ENCODE assay signal across 3 worm cellular contexts in the genomic region with DNA sequence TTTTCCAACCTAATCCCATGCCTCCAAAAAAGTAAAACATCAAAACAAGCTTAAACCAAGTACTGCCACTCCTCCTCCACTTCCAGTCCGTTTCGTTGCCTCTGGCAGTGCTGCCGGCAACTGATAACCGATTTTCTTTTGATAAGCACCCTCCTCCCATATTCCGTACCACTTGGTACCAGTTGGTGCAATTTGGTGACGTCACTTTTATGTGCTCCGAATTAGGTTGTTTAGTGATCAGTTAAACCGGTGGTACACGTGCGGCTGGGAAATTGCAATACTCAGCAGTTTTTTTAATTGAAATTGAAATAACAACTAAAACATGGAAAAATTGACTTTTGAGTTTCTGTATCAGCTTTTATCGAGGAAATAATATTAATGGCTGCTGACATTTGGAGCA.
TF ChIP-seq lines count a peak whose summit lies in the region.

No protein-coding gene starts in this region.

TF ChIP-seq in whole organism, L2 larva, 48 proteins besides CTCF, POLR2A, EP300 and RAD21 (continued from another document):
- TF ChIP-seq nhr-10 (tag; optimal IDR thresholded peaks at IDR 0.05; lab: Kevin White, UChicago) (no peak), lsy-2 (tag; optimal IDR thresholded peaks at IDR 0.05; lab: Kevin White, UChicago) (no peak), elt-3 (tag; optimal IDR thresholded peaks at IDR 0.05; lab: Kevin White, UChicago) (no peak)
TF ChIP-seq in whole organism, L2 larva: peak in this region for 7.

TF ChIP-seq in whole organism, L3 larva, 47 proteins besides CTCF, POLR2A, EP300 and RAD21 (continued from another document):
- no peak for TF ChIP-seq mdl-1 (tag; optimal IDR thresholded peaks at IDR 0.05; lab: Kevin White, UChicago)
- no peak for TF ChIP-seq unc-62 (GFP tag; optimal IDR thresholded peaks at IDR 0.05; lab: Kevin White, UChicago)
- no peak for TF ChIP-seq jun-1 (tag; optimal IDR thresholded peaks at IDR 0.05; lab: Kevin White, UChicago)
- TF ChIP-seq ceh-9 (tag; optimal IDR thresholded peaks at IDR 0.05; lab: Kevin White, UChicago) = no peak
- TF ChIP-seq ztf-11 (tag; optimal IDR thresholded peaks at IDR 0.05; lab: Kevin White, UChicago) = no peak
- no peak for TF ChIP-seq mml-1 (tag; optimal IDR thresholded peaks at IDR 0.05; lab: Kevin White, UChicago)
- TF ChIP-seq nhr-67 (tag; optimal IDR thresholded peaks at IDR 0.05; lab: Kevin White, UChicago) = no peak
- TF ChIP-seq nhr-237 (tag; optimal IDR thresholded peaks at IDR 0.05; lab: Kevin White, UChicago) = no peak
- no peak for TF ChIP-seq nhr-76 (tag; optimal IDR thresholded peaks at IDR 0.05; lab: Kevin White, UChicago)
- TF ChIP-seq nhr-12 (tag; optimal IDR thresholded peaks at IDR 0.05; lab: Kevin White, UChicago) = no peak
- TF ChIP-seq tbx-2 (tag; optimal IDR thresholded peaks at IDR 0.05; lab: Kevin White, UChicago) = no peak
- no peak for TF ChIP-seq ceh-16 (tag; optimal IDR thresholded peaks at IDR 0.05; lab: Kevin White, UChicago)
- no peak for TF ChIP-seq nhr-77 (tag; optimal IDR thresholded peaks at IDR 0.05; lab: Kevin White, UChicago)
- TF ChIP-seq nfya-1 (tag; optimal IDR thresholded peaks at IDR 0.05; lab: Kevin White, UChicago; ENCODE audit: insufficient read depth) = no peak
- no peak for TF ChIP-seq lin-15B (tag; optimal IDR thresholded peaks at IDR 0.05; lab: Kevin White, UChicago)
- TF ChIP-seq nhr-25 (tag; optimal IDR thresholded peaks at IDR 0.05; lab: Kevin White, UChicago) = no peak
- TF ChIP-seq snpc-4 (tag; optimal IDR thresholded peaks at IDR 0.05; lab: Kevin White, UChicago) = no peak
- no peak for TF ChIP-seq egl-27 (tag; optimal IDR thresholded peaks at IDR 0.05; lab: Kevin White, UChicago)
- no peak for TF ChIP-seq ceh-82 (tag; optimal IDR thresholded peaks at IDR 0.05; lab: Kevin White, UChicago)
- TF ChIP-seq daf-12 (tag; optimal IDR thresholded peaks at IDR 0.05; lab: Kevin White, UChicago) = no peak
- TF ChIP-seq eor-1 (tag; optimal IDR thresholded peaks at IDR 0.05; lab: Kevin White, UChicago) = no peak
- no peak for TF ChIP-seq elt-1 (tag; optimal IDR thresholded peaks at IDR 0.05; lab: Kevin White, UChicago)
- TF ChIP-seq skn-1 (tag; optimal IDR thresholded peaks at IDR 0.05; lab: Kevin White, UChicago) = no peak
- no peak for TF ChIP-seq zag-1 (tag; optimal IDR thresholded peaks at IDR 0.05; lab: Kevin White, UChicago)
- no peak for TF ChIP-seq nhr-11 (tag; optimal IDR thresholded peaks at IDR 0.05; lab: Kevin White, UChicago)
- TF ChIP-seq nhr-28 (tag; optimal IDR thresholded peaks at IDR 0.05; lab: Kevin White, UChicago) = no peak
- peak; percentile 24 for TF ChIP-seq fos-1 (tag; optimal IDR thresholded peaks at IDR 0.05; lab: Kevin White, UChicago)
- TF ChIP-seq ZK546.5 (tag; optimal IDR thresholded peaks at IDR 0.05; lab: Kevin White, UChicago) = no peak
- no peak for TF ChIP-seq hmg-11 (tag; optimal IDR thresholded peaks at IDR 0.05; lab: Kevin White, UChicago)
- no peak for TF ChIP-seq ama-1 (optimal IDR thresholded peaks at IDR 0.05; lab: Kevin White, UChicago)

TF ChIP-seq in whole organism, L4 larva, 104 proteins besides CTCF, POLR2A, EP300 and RAD21 (continued from another document):
- TF ChIP-seq tag-97 (GFP tag; IDR thresholded peaks at IDR 0.05; lab: Robert Waterston, UW) (no peak), dve-1 (tag; optimal IDR thresholded peaks at IDR 0.05; lab: Kevin White, UChicago; ENCODE audit: insufficient read depth) (peak; percentile 95), rbr-2 (tag; optimal IDR thresholded peaks at IDR 0.05; lab: Kevin White, UChicago) (no peak), nhr-102 (tag; optimal IDR thresholded peaks at IDR 0.05; lab: Kevin White, UChicago) (peak; percentile 90), zag-1 (tag; optimal IDR thresholded peaks at IDR 0.05; lab: Kevin White, UChicago) (no peak), madf-9 (GFP tag; conservative IDR thresholded peaks at IDR 0.05; lab: Robert Waterston, UW) (no peak), lin-38 (GFP tag; IDR thresholded peaks at IDR 0.05; lab: Robert Waterston, UW) (no peak), ceh-20 (GFP tag; IDR thresholded peaks at IDR 0.05; lab: Robert Waterston, UW) (no peak), sdz-12 (GFP tag; optimal IDR thresholded peaks at IDR 0.05; lab: Kevin White, UChicago) (no peak), ctbp-1 (GFP tag; IDR thresholded peaks at IDR 0.05; lab: Robert Waterston, UW) (no peak), lin-1 (GFP tag; IDR thresholded peaks at IDR 0.05; lab: Robert Waterston, UW) (peak; percentile 51; the same call in 1 of the 2 replicates), lsy-2 (tag; optimal IDR thresholded peaks at IDR 0.05; lab: Kevin White, UChicago) (peak in 1 of 2 experiments; percentile 37), F44E2.7 (GFP tag; IDR thresholded peaks at IDR 0.05; lab: Robert Waterston, UW) (no peak), aha-1 (tag; lab: Kevin White, UChicago) (no peak), daf-12 (tag; optimal IDR thresholded peaks at IDR 0.05; lab: Kevin White, UChicago) (no peak), hif-1 (tag; optimal IDR thresholded peaks at IDR 0.05; lab: Kevin White, UChicago) (no peak), gei-8 (GFP tag; optimal IDR thresholded peaks at IDR 0.05; lab: Kevin White, UChicago) (no peak), nhr-25 (tag; optimal IDR thresholded peaks at IDR 0.05; lab: Kevin White, UChicago; ENCODE audit: borderline replicate concordance, insufficient read depth) (no peak), ces-1 (GFP tag; optimal IDR thresholded peaks at IDR 0.05; lab: Kevin White, UChicago) (no peak), lin-13 (GFP tag; optimal IDR thresholded peaks at IDR 0.05; lab: Kevin White, UChicago) (no peak), nhr-237 (tag; optimal IDR thresholded peaks at IDR 0.05; lab: Kevin White, UChicago) (no peak), mxl-3 (GFP tag; optimal IDR thresholded peaks at IDR 0.05; lab: Kevin White, UChicago) (peak; percentile 74), ztf-11 (tag; optimal IDR thresholded peaks at IDR 0.05; lab: Kevin White, UChicago) (no peak), ceh-82 (tag; optimal IDR thresholded peaks at IDR 0.05; lab: Kevin White, UChicago) (no peak), snpc-1.2 (GFP tag; IDR thresholded peaks at IDR 0.05; lab: Robert Waterston, UW) (no peak), dmd-9 (GFP tag; IDR thresholded peaks at IDR 0.05; lab: Robert Waterston, UW) (no peak), T20F7.1 (GFP tag; optimal IDR thresholded peaks at IDR 0.05; lab: Kevin White, UChicago) (no peak), zip-11 (GFP tag; IDR thresholded peaks at IDR 0.05; lab: Robert Waterston, UW) (no peak), pqm-1 (tag; optimal IDR thresholded peaks at IDR 0.05; lab: Kevin White, UChicago) (peak; percentile 88), D1046.2 (GFP tag; IDR thresholded peaks at IDR 0.05; lab: Robert Waterston, UW) (no peak), cey-2 (tag; optimal IDR thresholded peaks at IDR 0.05; lab: Kevin White, UChicago; ENCODE audit: borderline replicate concordance, insufficient read depth) (no peak), ama-1 (optimal IDR thresholded peaks at IDR 0.05; lab: Kevin White, UChicago) (no peak), hlh-11 (tag; optimal IDR thresholded peaks at IDR 0.05; lab: Kevin White, UChicago) (peak; percentile 95), hlh-30 (tag; optimal IDR thresholded peaks at IDR 0.05; lab: Kevin White, UChicago; ENCODE audit: insufficient read depth) (peak; percentile 40), mxl-2 (GFP tag; conservative IDR thresholded peaks at IDR 0.05; lab: Robert Waterston, UW) (no peak), unc-130 (GFP tag; optimal IDR thresholded peaks at IDR 0.05; lab: Kevin White, UChicago) (no peak), daf-16 (GFP tag; optimal IDR thresholded peaks at IDR 0.05; lab: Kevin White, UChicago) (no peak), daf-16 (tag; optimal IDR thresholded peaks at IDR 0.05; lab: Kevin White, UChicago) (peak; percentile 97), lir-3 (tag; optimal IDR thresholded peaks at IDR 0.05; lab: Kevin White, UChicago) (no peak), ZK337.2 (GFP tag; IDR thresholded peaks at IDR 0.05; lab: Robert Waterston, UW) (no peak), skn-1 (tag; optimal IDR thresholded peaks at IDR 0.05; lab: Kevin White, UChicago) (no peak), nhr-42 (GFP tag; IDR thresholded peaks at IDR 0.05; lab: Robert Waterston, UW) (peak; percentile 73; the same call in 1 of the 2 replicates), zfp-2 (tag; optimal IDR thresholded peaks at IDR 0.05; lab: Kevin White, UChicago) (no peak), zip-2 (tag; optimal IDR thresholded peaks at IDR 0.05; lab: Kevin White, UChicago) (no peak), mep-1 (tag; optimal IDR thresholded peaks at IDR 0.05; lab: Kevin White, UChicago) (peak; percentile 51), php-3 (GFP tag; IDR thresholded peaks at IDR 0.05; lab: Robert Waterston, UW) (peak; percentile 91), Y105C5A.15 (GFP tag; IDR thresholded peaks at IDR 0.05; lab: Robert Waterston, UW) (no peak), Y5F2A.4 (GFP tag; optimal IDR thresholded peaks at IDR 0.05; lab: Kevin White, UChicago) (no peak), R02D3.7 (tag; optimal IDR thresholded peaks at IDR 0.05; lab: Kevin White, UChicago) (no peak), egl-43 (GFP tag; IDR thresholded peaks at IDR 0.05; lab: Robert Waterston, UW) (no peak), F37D6.2 (tag; optimal IDR thresholded peaks at IDR 0.05; lab: Kevin White, UChicago) (no peak), fos-1 (tag; optimal IDR thresholded peaks at IDR 0.05; lab: Kevin White, UChicago) (no peak), ceh-62 (tag; optimal IDR thresholded peaks at IDR 0.05; lab: Kevin White, UChicago) (no peak), daf-8 (GFP tag; IDR thresholded peaks at IDR 0.05; lab: Robert Waterston, UW) (no peak)
